Worm (Caenorhabditis elegans): ENCODE measurements around the gene T19C4.1.

- TF ChIP-seq pqm-1 (tag; optimal IDR thresholded peaks at IDR 0.05) (no peak), ceh-82 (tag; optimal IDR thresholded peaks at IDR 0.05) (no peak), fos-1 (tag; optimal IDR thresholded peaks at IDR 0.05) (no peak), ama-1 (optimal IDR thresholded peaks at IDR 0.05) (no peak), nhr-28 (tag; optimal IDR thresholded peaks at IDR 0.05) (no peak), nhr-237 (tag; optimal IDR thresholded peaks at IDR 0.05) (no peak), ztf-4 (tag; optimal IDR thresholded peaks at IDR 0.05) (no peak)
Measured at ce11 chrV:11170564-11171329, 21.2 kb downstream of the T19C4.1 start.

All from whole organism, L1 larva.